Fruit fly (Drosophila melanogaster) whole organism, embryonic: Measurements from ENCODE around the gene Scgbeta.
A peak's percentile ranks its signal among the peaks of the same experiment; 100 is the strongest.

Experiments used
- B-H1 ChIP-seq: fragments of 200-800 bp; sonication (Bioruptor generic); IDR thresholded peaks from 3 replicates; pipeline ENCODE4 v1.3.6; 2022; ENCODE audit warnings: missing biosample characterization, missing genetic modification characterization
- Blimp-1 ChIP-seq: fragments of 200-800 bp; sonication (Bioruptor generic); optimal IDR thresholded peaks from 3 replicates; lab custom pipeline; 2018; ENCODE audit warnings: missing biosample characterization, missing genetic modification characterization, mild to moderate bottlenecking, moderate library complexity, missing genetic modification reagents
- Bteb2 ChIP-seq: fragments of 200-800 bp; sonication (Bioruptor generic); optimal IDR thresholded peaks from 2 replicates; lab custom pipeline; 2016; ENCODE audit warnings: missing biosample characterization, missing genetic modification characterization
- CG1024 ChIP-seq: fragments of 200-800 bp; sonication (Bioruptor generic); IDR thresholded peaks from 2 replicates; pipeline ENCODE4 v1.3.6; 2022; ENCODE audit warnings: missing biosample characterization, missing genetic modification characterization
- CG10321 ChIP-seq: fragments of 200-800 bp; sonication (Bioruptor generic); IDR thresholded peaks from 2 replicates; pipeline ENCODE4 v1.3.6; 2022; ENCODE audit warnings: missing biosample characterization, missing genetic modification characterization
- CG11093 ChIP-seq: fragments of 200-800 bp; sonication (Bioruptor generic); IDR thresholded peaks from 3 replicates; pipeline ENCODE4 v1.3.6; 2022; ENCODE audit warnings: missing biosample characterization, missing genetic modification characterization
- CG11695 ChIP-seq: fragments of 200-800 bp; sonication (Bioruptor generic); IDR thresholded peaks from 3 replicates; pipeline ENCODE4 v1.3.6; 2022; ENCODE audit warnings: missing biosample characterization, missing genetic modification characterization
- CG12104 ChIP-seq: fragments of 200-800 bp; sonication (Bioruptor generic); optimal IDR thresholded peaks from 3 replicates; lab custom pipeline; 2016; ENCODE audit warnings: missing biosample characterization, missing genetic modification characterization
- CG13287 ChIP-seq: fragments of 200-800 bp; sonication (Bioruptor generic); IDR thresholded peaks from 2 replicates; pipeline ENCODE4 v1.3.6; 2022; ENCODE audit warnings: missing biosample characterization, missing genetic modification characterization; ENCODE audit not compliant: partially characterized antibody
- CG16863 ChIP-seq: fragments of 200-800 bp; sonication (Bioruptor generic); optimal IDR thresholded peaks from 3 replicates; lab custom pipeline; 2016; ENCODE audit warnings: missing biosample characterization, missing genetic modification characterization
- CG17385 ChIP-seq: fragments of 200-800 bp; sonication (Bioruptor generic); optimal IDR thresholded peaks from 3 replicates; lab custom pipeline; 2018; ENCODE audit warnings: missing biosample characterization, mild to moderate bottlenecking, missing genetic modification characterization
- CG17912 ChIP-seq: fragments of 200-800 bp; sonication (Bioruptor generic); optimal IDR thresholded peaks from 2 replicates; lab custom pipeline; 2018; ENCODE audit warnings: missing biosample characterization, mild to moderate bottlenecking, missing genetic modification characterization
- CG2202 ChIP-seq: fragments of 200-800 bp; sonication (Bioruptor generic); optimal IDR thresholded peaks from 2 replicates; lab custom pipeline; 2018; ENCODE audit warnings: missing biosample characterization, mild to moderate bottlenecking, missing genetic modification characterization
- CG3065 ChIP-seq: fragments of 200-800 bp; sonication (Bioruptor generic); optimal IDR thresholded peaks from 2 replicates; lab custom pipeline; 2016; ENCODE audit warnings: missing biosample characterization, missing genetic modification characterization
- CG31224 ChIP-seq: fragments of 200-800 bp; sonication (Bioruptor generic); IDR thresholded peaks from 2 replicates; pipeline ENCODE4 v1.3.6; 2022; ENCODE audit warnings: missing biosample characterization, missing genetic modification characterization
- CG32532 ChIP-seq: fragments of 200-800 bp; sonication (Bioruptor generic); IDR thresholded peaks from 2 replicates; pipeline ENCODE4 v1.3.6; 2022; ENCODE audit warnings: missing biosample characterization, missing genetic modification characterization
- CG3407 ChIP-seq: fragments of 200-800 bp; sonication (Bioruptor generic); optimal IDR thresholded peaks from 2 replicates; lab custom pipeline; 2018; ENCODE audit warnings: missing biosample characterization, mild to moderate bottlenecking, missing genetic modification characterization
- CG34422 ChIP-seq: fragments of 200-800 bp; sonication (Bioruptor generic); IDR thresholded peaks from 3 replicates; pipeline ENCODE4 v1.3.6; 2022; ENCODE audit warnings: missing biosample characterization, missing genetic modification characterization
- CG4282 ChIP-seq: fragments of 200-800 bp; sonication (Bioruptor generic); optimal IDR thresholded peaks from 2 replicates; lab custom pipeline; 2016; ENCODE audit warnings: missing biosample characterization, missing genetic modification characterization
- CG4730 ChIP-seq: fragments of 200-800 bp; sonication (Bioruptor generic); IDR thresholded peaks from 2 replicates; pipeline ENCODE4 v1.3.6; 2022; ENCODE audit warnings: missing biosample characterization, missing genetic modification characterization
- CG7556 ChIP-seq: fragments of 200-800 bp; sonication (Bioruptor generic); optimal IDR thresholded peaks from 2 replicates; lab custom pipeline; 2017; ENCODE audit warnings: missing biosample characterization, mild to moderate bottlenecking, missing genetic modification characterization
- CG7745 ChIP-seq: fragments of 200-800 bp; sonication (Bioruptor generic); optimal IDR thresholded peaks from 2 replicates; lab custom pipeline; 2018; ENCODE audit warnings: missing biosample characterization, mild to moderate bottlenecking, missing genetic modification characterization, moderate library complexity
- CG9609 ChIP-seq: fragments of 200-800 bp; sonication (Bioruptor generic); optimal IDR thresholded peaks from 3 replicates; lab custom pipeline; 2016; ENCODE audit warnings: missing biosample characterization, missing genetic modification characterization
- CoRest ChIP-seq: fragments of 200-800 bp; sonication (Bioruptor generic); optimal IDR thresholded peaks from 3 replicates; lab custom pipeline; 2018; ENCODE audit warnings: missing biosample characterization, mild to moderate bottlenecking, missing genetic modification characterization, moderate library complexity
- D19A ChIP-seq: fragments of 200-800 bp; optimal IDR thresholded peaks from 3 replicates; lab custom pipeline; 2019; ENCODE audit warnings: missing biosample characterization, mild to moderate bottlenecking, missing genetic modification characterization, moderate library complexity
- Dbx ChIP-seq: fragments of 200-800 bp; sonication (Bioruptor generic); IDR thresholded peaks from 3 replicates; pipeline ENCODE4 v1.3.6; 2022; ENCODE audit warnings: missing biosample characterization, missing genetic modification characterization
- Dek ChIP-seq: fragments of 200-800 bp; sonication (Bioruptor generic); optimal IDR thresholded peaks from 3 replicates; lab custom pipeline; 2019; ENCODE audit warnings: missing biosample characterization, mild to moderate bottlenecking, missing genetic modification characterization, moderate library complexity
- Eip74EF ChIP-seq, 2 experiments: fragments of 200-800 bp in 1 of 2; fragments of >200 bp in 1 of 2; sonication (Bioruptor generic) in 1 of 2; optimal IDR thresholded peaks; 2 replicates each; lab custom pipeline; 2017 to 2019; ENCODE audit warnings: missing biosample characterization in 2 of 2, missing genetic modification characterization in 2 of 2, mild to moderate bottlenecking in 1 of 2, moderate library complexity in 1 of 2
- HHEX ChIP-seq: fragments of 200-800 bp; sonication (Bioruptor generic); optimal IDR thresholded peaks from 3 replicates; lab custom pipeline; 2017; ENCODE audit warnings: missing biosample characterization, mild to moderate bottlenecking, missing genetic modification characterization, missing genetic modification reagents
- Hr39 ChIP-seq: fragments of >200 bp; optimal IDR thresholded peaks from 2 replicates; lab custom pipeline; 2017
- Mrtf ChIP-seq: fragments of 200-800 bp; sonication (Bioruptor generic); IDR thresholded peaks from 3 replicates; pipeline ENCODE4 v1.3.6; 2022; ENCODE audit warnings: missing biosample characterization, missing genetic modification characterization
- NFAT ChIP-seq: fragments of 200-800 bp; sonication (Bioruptor generic); IDR thresholded peaks from 2 replicates; pipeline ENCODE4 v1.3.6; 2022; ENCODE audit warnings: missing biosample characterization, missing genetic modification characterization
- Optix ChIP-seq: fragments of 200-800 bp; sonication (Bioruptor generic); IDR thresholded peaks from 3 replicates; pipeline ENCODE4 v1.3.6; 2022; ENCODE audit warnings: missing biosample characterization, missing genetic modification characterization
- Pdp1 ChIP-seq, 2 experiments: fragments of 200-800 bp; sonication (Bioruptor generic); optimal IDR thresholded peaks; 3 replicates each; lab custom pipeline; 2016; ENCODE audit warnings: missing biosample characterization in 2 of 2, missing genetic modification characterization in 2 of 2, mild to moderate bottlenecking in 1 of 2, moderate library complexity in 1 of 2
- Ravus ChIP-seq: fragments of 200-800 bp; sonication (Bioruptor generic); IDR thresholded peaks from 2 replicates; pipeline ENCODE4 v1.3.6; 2022; ENCODE audit warnings: missing biosample characterization, missing genetic modification characterization
- Usf ChIP-seq: fragments of 200-800 bp; sonication (Bioruptor generic); optimal IDR thresholded peaks from 2 replicates; lab custom pipeline; 2017; ENCODE audit warnings: missing genotype, missing biosample characterization, missing genetic modification characterization
- ato ChIP-seq: fragments of 200-800 bp; sonication (Bioruptor generic); IDR thresholded peaks from 2 replicates; pipeline ENCODE4 v1.3.6; 2022; ENCODE audit warnings: missing biosample characterization, missing genetic modification characterization; ENCODE audit not compliant: partially characterized antibody
- cas ChIP-seq: fragments of 200-800 bp; sonication (Bioruptor generic); IDR thresholded peaks from 2 replicates; pipeline ENCODE4 v1.3.6; 2022; ENCODE audit warnings: missing biosample characterization, missing genetic modification characterization
- chm ChIP-seq: fragments of 200-800 bp; sonication (Bioruptor generic); IDR thresholded peaks from 2 replicates; pipeline ENCODE4 v1.3.6; 2022; ENCODE audit warnings: missing biosample characterization, missing genetic modification characterization
- dati ChIP-seq: fragments of 200-800 bp; sonication (Bioruptor generic); IDR thresholded peaks from 2 replicates; pipeline ENCODE4 v1.3.6; 2022; ENCODE audit warnings: missing biosample characterization, missing genetic modification characterization
- dm ChIP-seq: fragments of 200-800 bp; sonication (Bioruptor generic); optimal IDR thresholded peaks from 3 replicates; lab custom pipeline; 2016; ENCODE audit warnings: missing biosample characterization, missing genetic modification characterization
- gsb ChIP-seq: fragments of 200-800 bp; sonication (Bioruptor generic); IDR thresholded peaks from 2 replicates; pipeline ENCODE4 v1.3.6; 2022; ENCODE audit warnings: missing biosample characterization, missing genetic modification characterization
- hbn ChIP-seq: fragments of 200-800 bp; sonication (Bioruptor generic); IDR thresholded peaks from 2 replicates; pipeline ENCODE4 v1.3.6; 2022; ENCODE audit warnings: missing biosample characterization, missing genetic modification characterization; ENCODE audit not compliant: partially characterized antibody
- klu ChIP-seq: fragments of 200-800 bp; sonication (Bioruptor generic); IDR thresholded peaks from 2 replicates; pipeline ENCODE4 v1.3.6; 2022; ENCODE audit warnings: missing biosample characterization, missing genetic modification characterization
- kni ChIP-seq: fragments of 200-800 bp; sonication (Bioruptor generic); optimal IDR thresholded peaks from 3 replicates; lab custom pipeline; 2017; ENCODE audit warnings: mild to moderate bottlenecking, missing biosample characterization, missing genetic modification reagents, missing genetic modification characterization
- lilli ChIP-seq: fragments of 200-800 bp; sonication (Bioruptor generic); optimal IDR thresholded peaks from 3 replicates; lab custom pipeline; 2016; ENCODE audit warnings: missing biosample characterization, missing genetic modification characterization
- lmd ChIP-seq: fragments of 200-800 bp; sonication (Bioruptor generic); IDR thresholded peaks from 2 replicates; pipeline ENCODE4 v1.3.6; 2022; ENCODE audit warnings: missing biosample characterization, missing genetic modification characterization
- salm ChIP-seq: fragments of 200-800 bp; sonication (Bioruptor generic); optimal IDR thresholded peaks from 2 replicates; lab custom pipeline; 2018; ENCODE audit warnings: missing biosample characterization, mild to moderate bottlenecking, missing genetic modification characterization
- sisA ChIP-seq: fragments of 200-800 bp; sonication (Bioruptor generic); IDR thresholded peaks from 2 replicates; pipeline ENCODE4 v1.3.6; 2022; ENCODE audit warnings: missing biosample characterization, missing genetic modification characterization
- sr ChIP-seq: fragments of 200-800 bp; sonication (Bioruptor generic); IDR thresholded peaks from 3 replicates; pipeline ENCODE4 v1.3.6; 2022; ENCODE audit warnings: missing biosample characterization, missing genetic modification characterization
- tin ChIP-seq: fragments of 200-800 bp; sonication (Bioruptor generic); optimal IDR thresholded peaks from 3 replicates; lab custom pipeline; 2016; ENCODE audit warnings: missing biosample characterization, missing genetic modification characterization

Gene Scgbeta

dm6 chr3R:12425510-12426309 is 3.5 kb upstream of the Scgbeta start, which contains the start of gene Pp1-87B (continued):
- TF ChIP-seq ato (GFP tag; lab: Robert Waterston, UW) = no peak
- TF ChIP-seq CG3407 (GFP tag; lab: Kevin White, UChicago) = no peak
- no peak for TF ChIP-seq Blimp-1 (GFP tag; lab: Kevin White, UChicago)
- no peak for TF ChIP-seq HHEX
- TF ChIP-seq CG9609 (GFP tag; lab: Kevin White, UChicago) = peak; percentile 30
- 0 out of 2 replicates have a peak, but pooled peaks have one; percentile 28 for TF ChIP-seq hbn (GFP tag; lab: Robert Waterston, UW)
- no peak for TF ChIP-seq CG4282
- no peak for TF ChIP-seq CG4730
- 0 out of 2 replicates have a peak, but pooled peaks have one; percentile 52 for TF ChIP-seq chm (GFP tag; lab: Robert Waterston, UW)
- no peak for TF ChIP-seq Hr39 (lab: Kevin White, UChicago)
- no peak for TF ChIP-seq klu (GFP tag; lab: Robert Waterston, UW)
- no peak for TF ChIP-seq CG7556 (GFP tag; lab: Kevin White, UChicago)
- peak; percentile 70 for TF ChIP-seq kni (GFP tag; lab: Kevin White, UChicago)
- TF ChIP-seq CoRest (tag; lab: Kevin White, UChicago) = peak; percentile 63
- TF ChIP-seq CG13287 (GFP tag; lab: Robert Waterston, UW) = no peak
- TF ChIP-seq Dbx (GFP tag; lab: Robert Waterston, UW) = no peak
- no peak for TF ChIP-seq NFAT
- TF ChIP-seq CG31224 (GFP tag; lab: Robert Waterston, UW) = no peak
- no peak for TF ChIP-seq CG3065 (GFP tag; lab: Kevin White, UChicago)
- no peak for TF ChIP-seq cas
- no peak for TF ChIP-seq sisA
- no peak for TF ChIP-seq Dek (tag; lab: Kevin White, UChicago)
- TF ChIP-seq Bteb2 = no peak
- TF ChIP-seq CG16863 = no peak
- no peak for TF ChIP-seq dati (GFP tag; lab: Robert Waterston, UW)
- TF ChIP-seq CG17912 = no peak
- peak; percentile 29 for TF ChIP-seq Usf
- TF ChIP-seq dm (GFP tag; lab: Kevin White, UChicago) = peak; percentile 89
- no peak for TF ChIP-seq Mrtf (GFP tag; lab: Robert Waterston, UW)
- peak; percentile 91 for TF ChIP-seq CG10321 (GFP tag; lab: Robert Waterston, UW)
- no peak for TF ChIP-seq Ravus (GFP tag; lab: Robert Waterston, UW)
- no peak for TF ChIP-seq CG11695
- TF ChIP-seq B-H1 (GFP tag; lab: Robert Waterston, UW) = no peak
- TF ChIP-seq CG7745 (tag; lab: Kevin White, UChicago) = no peak
- TF ChIP-seq tin (GFP tag; lab: Kevin White, UChicago) = no peak
- TF ChIP-seq Optix (GFP tag; lab: Robert Waterston, UW) = no peak
- no peak for TF ChIP-seq lmd (GFP tag; lab: Robert Waterston, UW)
- no peak for TF ChIP-seq gsb (GFP tag; lab: Robert Waterston, UW)
- no peak for TF ChIP-seq CG17385 (GFP tag; lab: Kevin White, UChicago)
- no peak for TF ChIP-seq sr
- TF ChIP-seq Eip74EF (GFP tag; optimal IDR thresholded peaks at IDR 0.05; lab: Kevin White, UChicago) = no peak
- no peak for TF ChIP-seq CG2202 (tag; lab: Kevin White, UChicago)
- no peak for TF ChIP-seq CG32532 (GFP tag; lab: Robert Waterston, UW)
- TF ChIP-seq CG11093 = no peak
- no peak for TF ChIP-seq lilli (GFP tag; lab: Kevin White, UChicago)
- peak; percentile 31; the same call in 1 of the 3 replicates for TF ChIP-seq CG34422 (GFP tag; lab: Robert Waterston, UW)
- peak; percentile 36 for TF ChIP-seq CG12104 (GFP tag; lab: Kevin White, UChicago)
- TF ChIP-seq D19A (tag; lab: Kevin White, UChicago) = no peak
- TF ChIP-seq salm (tag; lab: Kevin White, UChicago) = no peak
- no peak for TF ChIP-seq CG1024 (GFP tag; lab: Robert Waterston, UW)
- peak in 1 of 2 experiments; percentile 73 for TF ChIP-seq Pdp1 (GFP tag; optimal IDR thresholded peaks at IDR 0.05; lab: Kevin White, UChicago)
